Worm (Caenorhabditis elegans): ENCODE results near the gene sel-10.

DNA sequence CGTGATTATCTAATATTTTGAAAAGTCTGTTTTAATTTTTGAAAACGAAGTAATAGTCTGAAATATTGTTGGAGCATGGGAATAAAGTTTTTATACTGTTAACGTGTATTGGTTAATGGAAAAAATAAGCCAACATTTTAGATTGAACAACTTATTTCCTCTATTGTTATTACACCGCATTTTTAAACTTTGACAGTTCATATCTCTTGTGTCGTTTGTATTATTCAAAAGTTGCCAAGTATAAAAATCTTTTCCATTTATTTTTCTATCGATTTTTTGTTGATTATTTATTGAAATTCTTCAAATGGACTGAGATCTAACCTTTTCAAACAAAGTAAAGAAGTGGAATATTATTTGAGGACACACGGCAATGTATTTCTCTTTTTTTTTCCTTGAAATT is 11.7 kb downstream of the sel-10 start, which contains the start of gene str-165:
- TF ChIP-seq flt-1 (GFP tag; IDR thresholded peaks at IDR 0.05): no peak
- TF ChIP-seq med-1 (GFP tag; optimal IDR thresholded peaks at IDR 0.05; ENCODE audit: insufficient read depth): no peak

All from whole organism, midembryonic.